Worm (Caenorhabditis elegans): Measurements from ENCODE around the gene F58F6.5.

Gene F58F6.5

ce11 chrIV:1377699-1378098 lies 34.2 kb downstream of the F58F6.5 start:
- no peak for TF ChIP-seq unc-62 (GFP tag; optimal IDR thresholded peaks at IDR 0.05)

ce11 chrIV:1378954-1379353 lies 35.5 kb downstream of the F58F6.5 start:
- TF ChIP-seq unc-62 (GFP tag; optimal IDR thresholded peaks at IDR 0.05): no peak

- TF ChIP-seq unc-62 (GFP tag; optimal IDR thresholded peaks at IDR 0.05): no peak
Observed at ce11 chrIV:1380350-1380749, 36.9 kb downstream of the F58F6.5 start.

ce11 chrIV:1381596-1382274 lies 38.3 kb downstream of the F58F6.5 start:
- TF ChIP-seq unc-62 (GFP tag; optimal IDR thresholded peaks at IDR 0.05): no peak

ce11 chrIV:1385500-1385899 lies 42.0 kb downstream of the F58F6.5 start:
- no peak for TF ChIP-seq unc-62 (GFP tag; optimal IDR thresholded peaks at IDR 0.05)

ce11 chrIV:1385915-1386314 lies 42.4 kb downstream of the F58F6.5 start, which contains the start of gene nhr-41:
Gene nhr-41 (plus strand): TSS chrIV:1386215.
- no peak for TF ChIP-seq unc-62 (GFP tag; optimal IDR thresholded peaks at IDR 0.05)

- no peak for TF ChIP-seq unc-62 (GFP tag; optimal IDR thresholded peaks at IDR 0.05)
Observed at ce11 chrIV:1388079-1388478, 44.6 kb downstream of the F58F6.5 start.

ce11 chrIV:1389021-1389420 lies 45.5 kb downstream of the F58F6.5 start:
- TF ChIP-seq unc-62 (GFP tag; optimal IDR thresholded peaks at IDR 0.05): no peak

- no peak for TF ChIP-seq unc-62 (GFP tag; optimal IDR thresholded peaks at IDR 0.05)
Observed at ce11 chrIV:1389599-1389998, 46.1 kb downstream of the F58F6.5 start.

ce11 chrIV:1390102-1390501 lies 46.6 kb downstream of the F58F6.5 start:
- TF ChIP-seq unc-62 (GFP tag; optimal IDR thresholded peaks at IDR 0.05): no peak

ce11 chrIV:1391446-1391845 lies 48.0 kb downstream of the F58F6.5 start:
- TF ChIP-seq unc-62 (GFP tag; optimal IDR thresholded peaks at IDR 0.05): no peak

ce11 chrIV:1394077-1394476 lies 50.6 kb downstream of the F58F6.5 start:
- no peak for TF ChIP-seq unc-62 (GFP tag; optimal IDR thresholded peaks at IDR 0.05)
